Worm (Caenorhabditis elegans) whole organism, dauer: ENCODE measurements around the gene acs-18.

ENCODE experiments used
- unc-62 ChIP-seq: sonication (generic microtip); optimal IDR thresholded peaks from 2 replicates; lab custom pipeline; 2017; ENCODE audit warnings: missing biosample characterization, missing genetic modification reagents, missing genetic modification characterization

acs-18 gene

ce11 chrIV:10276960-10277359 is 36.5 kb downstream of the acs-18 start, which contains the start of gene Y43C5A.7:
Y43C5A.7 (plus strand) TSS chrIV:10277260.
- TF ChIP-seq unc-62, result no peak

ce11 chrIV:10275050-10275449 is 38.4 kb downstream of the acs-18 start:
- TF ChIP-seq unc-62, result no peak

ce11 chrIV:10273781-10274313 is 39.6 kb downstream of the acs-18 start, which contains the start of gene Y43C5A.3:
Y43C5A.3 (plus strand) TSS chrIV:10274036.
- TF ChIP-seq unc-62, result no peak

- TF ChIP-seq unc-62, result no peak
Measured at ce11 chrIV:10273360-10273759, 40.1 kb downstream of the acs-18 start.

- TF ChIP-seq unc-62, result no peak
Measured at ce11 chrIV:10269137-10269933, 44.1 kb downstream of the acs-18 start, which contains the start of the genes nspd-7 and Y43C5A.2. nspd-7 (minus strand) TSS chrIV:10269187. Y43C5A.2 (plus strand) TSS chrIV:10269883.

- no peak for TF ChIP-seq unc-62
Measured at ce11 chrIV:10261061-10261460, 52.4 kb downstream of the acs-18 start.
